Worm (Caenorhabditis elegans) whole organism, early embryonic: ENCODE results near the gene byn-1.

ENCODE experiments used
- B0310.2 ChIP-seq: sonication (generic microtip); optimal IDR thresholded peaks from 2 replicates; lab custom pipeline; 2016; ENCODE audit warnings: mild to moderate bottlenecking, missing genetic modification characterization, missing compliant biosample characterization
- F13C5.2 ChIP-seq: sonication (generic microtip); optimal IDR thresholded peaks from 2 replicates; lab custom pipeline; 2017; ENCODE audit warnings: mild to moderate bottlenecking, missing genetic modification characterization, inconsistent platforms, missing compliant biosample characterization
- aly-1 ChIP-seq: sonication (generic microtip); optimal IDR thresholded peaks from 2 replicates; lab custom pipeline; 2016; ENCODE audit warnings: missing genetic modification characterization, missing compliant biosample characterization
- ama-1 ChIP-seq: fragments of 150-350 bp; optimal IDR thresholded peaks from 2 replicates; lab custom pipeline; 2014
- ceh-13 ChIP-seq: fragments of 200-800 bp; sonication (Bioruptor generic); optimal IDR thresholded peaks from 2 replicates; lab custom pipeline; 2018; ENCODE audit warnings: mild to moderate bottlenecking, missing genetic modification characterization, missing compliant biosample characterization
- ceh-36 ChIP-seq: sonication (generic microtip); optimal IDR thresholded peaks from 2 replicates; lab custom pipeline; 2016; ENCODE audit warnings: missing genetic modification characterization, inconsistent platforms, missing compliant biosample characterization
- flt-1 ChIP-seq: fragments of 200-800 bp; sonication (Bioruptor generic); IDR thresholded peaks from 2 replicates; pipeline ENCODE4 v1.3.6; 2022; ENCODE audit warnings: missing genetic modification characterization, missing compliant biosample characterization
- hmbx-1 ChIP-seq: sonication (generic microtip); optimal IDR thresholded peaks from 2 replicates; lab custom pipeline; 2016; ENCODE audit warnings: mild to moderate bottlenecking, missing genetic modification characterization, missing compliant biosample characterization
- hmg-4 ChIP-seq: fragments of 200-800 bp; sonication (Bioruptor generic); optimal IDR thresholded peaks from 2 replicates; lab custom pipeline; 2018; ENCODE audit warnings: mild to moderate bottlenecking, missing genetic modification characterization, missing compliant biosample characterization
- hnd-1 ChIP-seq: sonication (generic microtip); optimal IDR thresholded peaks from 2 replicates; lab custom pipeline; 2016; ENCODE audit warnings: missing genetic modification characterization, missing compliant biosample characterization
- pes-1 ChIP-seq: fragments of 200-800 bp; sonication (Bioruptor generic); IDR thresholded peaks from 2 replicates; pipeline ENCODE4 v1.3.6; 2022; ENCODE audit warnings: missing genetic modification reagents, missing genetic modification characterization, missing compliant biosample characterization
- scrt-1 ChIP-seq: fragments of 200-800 bp; sonication (Bioruptor generic); IDR thresholded peaks from 2 replicates; pipeline ENCODE4 v1.3.6; 2022; ENCODE audit warnings: missing genetic modification characterization, missing compliant biosample characterization
- sea-1 ChIP-seq: fragments of 200-800 bp; sonication (Bioruptor generic); conservative IDR thresholded peaks from 2 replicates; pipeline ENCODE4 v1.3.6; 2022; ENCODE audit warnings: missing genetic modification characterization, missing compliant biosample characterization
- tbx-11 ChIP-seq: fragments of 200-800 bp; sonication (Bioruptor generic); IDR thresholded peaks from 2 replicates; pipeline ENCODE4 v1.3.6; 2022; ENCODE audit warnings: missing genetic modification characterization, missing compliant biosample characterization
- tbx-37 ChIP-seq: fragments of 200-800 bp; sonication (Bioruptor generic); conservative IDR thresholded peaks from 2 replicates; pipeline ENCODE4 v1.3.6; 2022; ENCODE audit warnings: missing genetic modification reagents, missing genetic modification characterization, missing compliant biosample characterization
- tra-4 ChIP-seq: sonication (generic microtip); optimal IDR thresholded peaks from 2 replicates; lab custom pipeline; 2017; ENCODE audit warnings: missing genetic modification characterization, missing compliant biosample characterization

Gene byn-1

ce11 chrIII:6895166-6895565 is 36.6 kb upstream of the byn-1 start:
- TF ChIP-seq aly-1 (no peak), ceh-36 (tag; lab: Kevin White, UChicago) (no peak)

ce11 chrIII:6895677-6896076 is 36.1 kb upstream of the byn-1 start:
- no peak for TF ChIP-seq pes-1 (GFP tag; lab: Robert Waterston, UW)
- TF ChIP-seq F13C5.2 (tag; lab: Kevin White, UChicago) = no peak
- TF ChIP-seq ceh-36 (tag; lab: Kevin White, UChicago) = no peak
- TF ChIP-seq ceh-13 (GFP tag; lab: Kevin White, UChicago) = no peak
- no peak for TF ChIP-seq ama-1 (lab: Kevin White, UChicago)
- TF ChIP-seq sea-1 (GFP tag; lab: Robert Waterston, UW) = no peak

- no peak for TF ChIP-seq hmbx-1 (tag; lab: Kevin White, UChicago)
- TF ChIP-seq B0310.2 (tag; lab: Kevin White, UChicago) = no peak
- TF ChIP-seq pes-1 (GFP tag; lab: Robert Waterston, UW) = no peak
- TF ChIP-seq tra-4 (tag; lab: Kevin White, UChicago) = no peak
- TF ChIP-seq F13C5.2 (tag; lab: Kevin White, UChicago) = no peak
- TF ChIP-seq ama-1 (lab: Kevin White, UChicago) = no peak
- TF ChIP-seq scrt-1 (GFP tag; lab: Robert Waterston, UW) = no peak
- TF ChIP-seq hnd-1 (tag; lab: Kevin White, UChicago) = no peak
- TF ChIP-seq hmg-4 = no peak
- no peak for TF ChIP-seq tbx-11
Observed at ce11 chrIII:6897587-6898064, 34.2 kb upstream of the byn-1 start, which contains the start of gene T07E3.4. Gene T07E3.4, plus strand, starts transcription at chrIII:6898014.

DNA sequence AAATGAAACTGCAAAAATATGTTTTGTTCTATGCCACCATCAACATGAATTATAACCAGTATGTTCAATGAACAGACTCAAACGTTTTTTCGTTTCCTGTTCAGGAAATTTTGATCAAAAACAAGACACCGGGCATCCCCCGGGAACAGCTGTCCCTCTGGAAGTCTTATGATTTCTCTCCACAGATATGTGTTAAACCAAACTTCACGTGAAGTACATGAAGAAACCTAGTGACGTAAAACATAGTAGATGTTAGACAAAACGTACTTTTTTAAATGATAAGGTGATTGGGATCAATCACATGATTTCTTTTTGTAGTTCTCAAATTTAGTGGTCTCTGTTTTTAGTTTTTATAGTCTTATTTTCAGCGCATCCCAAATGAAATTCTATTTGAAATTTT is 33.3 kb upstream of the byn-1 start:
- TF ChIP-seq B0310.2 (tag; lab: Kevin White, UChicago) = no peak
- TF ChIP-seq hnd-1 (tag; lab: Kevin White, UChicago) = no peak
- TF ChIP-seq tbx-11 = no peak
- no peak for TF ChIP-seq tra-4 (tag; lab: Kevin White, UChicago)
- TF ChIP-seq ceh-36 (tag; lab: Kevin White, UChicago) = no peak
- TF ChIP-seq ama-1 (lab: Kevin White, UChicago) = no peak

DNA sequence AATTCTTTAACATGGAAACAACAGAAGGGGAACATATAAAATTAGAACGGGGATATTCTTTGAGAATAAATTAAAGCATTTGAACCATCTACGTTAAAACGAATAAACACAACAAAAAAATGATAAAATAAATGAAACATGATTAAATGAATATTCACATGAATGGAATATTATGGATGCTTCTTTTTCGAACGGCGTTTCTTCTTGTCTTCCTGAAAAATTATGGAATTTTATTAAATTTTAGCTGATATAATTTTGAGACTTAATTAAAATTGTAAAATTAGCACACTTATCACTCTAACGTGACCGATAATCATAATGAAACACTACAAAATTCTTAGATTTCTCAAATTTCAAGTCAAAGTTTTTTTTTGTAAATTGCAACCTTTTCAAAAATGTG is 31.2 kb upstream of the byn-1 start:
- TF ChIP-seq hmg-4 (no peak), hnd-1 (tag; lab: Kevin White, UChicago) (no peak), hmbx-1 (tag; lab: Kevin White, UChicago) (no peak), ceh-36 (tag; lab: Kevin White, UChicago) (no peak)

ce11 chrIII:6903056-6903977 is 28.5 kb upstream of the byn-1 start, which contains the start of the genes brc-2 and T07E3.3:
Gene brc-2, minus strand, starts transcription at chrIII:6903106.
Gene T07E3.3, plus strand, starts transcription at chrIII:6903877.
- TF ChIP-seq tbx-11 (no peak), hmbx-1 (tag; lab: Kevin White, UChicago) (no peak)

ce11 chrIII:6904468-6904867 is 27.3 kb upstream of the byn-1 start:
- TF ChIP-seq B0310.2 (tag; lab: Kevin White, UChicago) (no peak), tbx-37 (no peak), ama-1 (lab: Kevin White, UChicago) (no peak), tra-4 (tag; lab: Kevin White, UChicago) (no peak), ceh-36 (tag; lab: Kevin White, UChicago) (no peak), F13C5.2 (tag; lab: Kevin White, UChicago) (no peak), aly-1 (no peak), flt-1 (no peak), sea-1 (GFP tag; lab: Robert Waterston, UW) (no peak), hmg-4 (no peak), pes-1 (GFP tag; lab: Robert Waterston, UW) (no peak)

- no peak for TF ChIP-seq tbx-11
- no peak for TF ChIP-seq pes-1 (GFP tag; lab: Robert Waterston, UW)
- no peak for TF ChIP-seq scrt-1 (GFP tag; lab: Robert Waterston, UW)
- TF ChIP-seq tra-4 (tag; lab: Kevin White, UChicago) = no peak
- no peak for TF ChIP-seq aly-1
- TF ChIP-seq tbx-37 = no peak
- TF ChIP-seq flt-1 = no peak
- no peak for TF ChIP-seq ama-1 (lab: Kevin White, UChicago)
- TF ChIP-seq hnd-1 (tag; lab: Kevin White, UChicago) = no peak
- no peak for TF ChIP-seq F13C5.2 (tag; lab: Kevin White, UChicago)
- no peak for TF ChIP-seq hmg-4
- no peak for TF ChIP-seq hmbx-1 (tag; lab: Kevin White, UChicago)
Observed at ce11 chrIII:6906409-6906808, 25.4 kb upstream of the byn-1 start, which contains the start of gene T07E3.2. Gene T07E3.2, plus strand, starts transcription at chrIII:6906709.

- TF ChIP-seq ama-1 (lab: Kevin White, UChicago) = no peak
Observed at ce11 chrIII:6912381-6912780, 19.4 kb upstream of the byn-1 start, which contains the start of gene pdf-1. Gene pdf-1, minus strand, starts transcription at chrIII:6912481.
